Fruit fly (Drosophila melanogaster): ENCODE results near the gene Usf.

dm6 chrX:4503542-4503941 is 45.1 kb downstream of the Usf start:
- no peak for TF ChIP-seq Hr96 (GFP tag; optimal IDR thresholded peaks at IDR 0.05)
- TF ChIP-seq CG33017 (tag; optimal IDR thresholded peaks at IDR 0.05) = no peak
- TF ChIP-seq pad (GFP tag; optimal IDR thresholded peaks at IDR 0.05) = no peak
- no peak for TF ChIP-seq tj (GFP tag; optimal IDR thresholded peaks at IDR 0.05)
- TF ChIP-seq CG7045 (GFP tag; optimal IDR thresholded peaks at IDR 0.05) = no peak
